Worm (Caenorhabditis elegans): Measurements from ENCODE around the gene E04F6.15.

DNA sequence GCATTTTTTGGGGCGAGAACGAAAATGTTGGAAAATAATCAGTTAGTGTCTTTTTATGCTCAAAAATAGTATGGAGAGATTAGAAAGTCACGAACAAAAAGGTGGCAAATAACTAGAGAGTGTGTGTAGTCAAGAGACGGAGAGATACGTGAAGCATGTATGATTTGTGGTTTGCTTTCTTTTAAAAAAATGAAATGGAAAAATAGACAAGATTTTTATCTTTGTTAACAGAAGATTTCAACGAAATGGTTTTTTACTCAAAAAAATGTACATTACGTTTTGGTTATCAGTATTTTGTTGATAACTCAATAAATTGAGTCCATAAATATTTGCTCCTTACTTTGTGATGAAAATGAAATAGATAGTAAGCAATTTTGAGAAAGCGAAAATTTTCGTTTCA lies 1.9 kb downstream of the E04F6.15 start, which contains the start of gene dhs-7:
- TF ChIP-seq mxl-3 (GFP tag; optimal IDR thresholded peaks at IDR 0.05) (no peak), ceh-82 (tag; optimal IDR thresholded peaks at IDR 0.05) (no peak), unc-62 (GFP tag; optimal IDR thresholded peaks at IDR 0.05 in 1 of 2) (no peak), unc-62 (tag; optimal IDR thresholded peaks at IDR 0.05) (no peak), jun-1 (tag; optimal IDR thresholded peaks at IDR 0.05) (no peak)
